Worm (Caenorhabditis elegans) whole organism, L1 larva: Measurements from ENCODE around the gene F32D8.12.

Experiments
- C16A3.4 ChIP-seq: fragments of 150-350 bp; optimal IDR thresholded peaks from 2 replicates; lab custom pipeline; 2014; ENCODE audit warnings: missing biosample characterization, missing genetic modification characterization
- C34B4.2 ChIP-seq: sonication (generic microtip); optimal IDR thresholded peaks from 2 replicates; lab custom pipeline; 2017; ENCODE audit warnings: mild to moderate bottlenecking, missing genetic modification characterization, missing compliant biosample characterization
- aha-1 ChIP-seq: fragments of 150-350 bp; optimal IDR thresholded peaks from 2 replicates; lab custom pipeline; 2014; ENCODE audit warnings: missing biosample characterization, missing genetic modification characterization
- ceh-82 ChIP-seq, 3 experiments: fragments of 150-350 bp in 1 of 3; sonication (generic microtip) in 2 of 3; optimal IDR thresholded peaks; 2 replicates each; lab custom pipeline; 2014 to 2017; ENCODE audit warnings: missing biosample characterization in 3 of 3, missing genetic modification characterization in 3 of 3
- ceh-88 ChIP-seq: fragments of 200-800 bp; sonication (Bioruptor generic); IDR thresholded peaks from 2 replicates; pipeline ENCODE4 v1.3.6; 2022; ENCODE audit warnings: missing genetic modification characterization, missing compliant biosample characterization
- ceh-90 ChIP-seq: sonication (generic microtip); optimal IDR thresholded peaks from 2 replicates; lab custom pipeline; 2016; ENCODE audit warnings: missing genetic modification characterization, missing compliant biosample characterization
- dsc-1 ChIP-seq: sonication (generic microtip); optimal IDR thresholded peaks from 2 replicates; lab custom pipeline; 2016; ENCODE audit warnings: mild to moderate bottlenecking, missing genetic modification characterization, missing compliant biosample characterization
- egl-13 ChIP-seq: sonication (generic microtip); optimal IDR thresholded peaks from 2 replicates; lab custom pipeline; 2016; ENCODE audit warnings: missing genotype, missing genetic modification reagents, missing genetic modification characterization, missing compliant biosample characterization
- egl-27 ChIP-seq, 2 experiments: fragments of 150-350 bp in 1 of 2; sonication (generic microtip); optimal IDR thresholded peaks; 3 replicates each; lab custom pipeline; 2017 to 2018; ENCODE audit warnings: missing biosample characterization in 2 of 2, missing genetic modification characterization in 2 of 2, missing genetic modification reagents in 2 of 2
- elt-2 ChIP-seq: sonication (generic microtip); optimal IDR thresholded peaks from 2 replicates; lab custom pipeline; 2016; ENCODE audit warnings: missing genetic modification characterization, mild to moderate bottlenecking, inconsistent platforms, missing compliant biosample characterization, missing genetic modification reagents
- fkh-4 ChIP-seq: sonication (generic microtip); optimal IDR thresholded peaks from 2 replicates; lab custom pipeline; 2016; ENCODE audit warnings: missing compliant biosample characterization, missing genetic modification characterization, borderline replicate concordance
- fkh-8 ChIP-seq: sonication (generic microtip); optimal IDR thresholded peaks from 2 replicates; lab custom pipeline; 2016; ENCODE audit warnings: mild to moderate bottlenecking, missing genetic modification characterization, missing compliant biosample characterization
- hlh-17 ChIP-seq: fragments of 200-800 bp; sonication (Bioruptor generic); optimal IDR thresholded peaks from 2 replicates; lab custom pipeline; 2018; ENCODE audit warnings: missing genetic modification characterization, mild to moderate bottlenecking, missing compliant biosample characterization, moderate library complexity, borderline replicate concordance
- hlh-4 ChIP-seq: sonication (generic microtip); optimal IDR thresholded peaks from 2 replicates; lab custom pipeline; 2016; ENCODE audit warnings: mild to moderate bottlenecking, missing genetic modification characterization, missing compliant biosample characterization
- irx-1 ChIP-seq: sonication (generic microtip); optimal IDR thresholded peaks from 2 replicates; lab custom pipeline; 2016; ENCODE audit warnings: missing genetic modification characterization, missing compliant biosample characterization
- isw-1 ChIP-seq: fragments of 200-800 bp; sonication (Bioruptor generic); IDR thresholded peaks from 2 replicates; pipeline ENCODE4 v1.3.6; 2022; ENCODE audit warnings: missing genetic modification characterization, missing compliant biosample characterization
- jun-1 ChIP-seq: fragments of 150-350 bp; optimal IDR thresholded peaks from 2 replicates; lab custom pipeline; 2014; ENCODE audit warnings: missing biosample characterization, missing genetic modification reagents, missing genetic modification characterization
- lin-14 ChIP-seq: fragments of 200-800 bp; sonication (Bioruptor generic); optimal IDR thresholded peaks from 2 replicates; lab custom pipeline; 2018; ENCODE audit warnings: mild to moderate bottlenecking, missing genetic modification characterization, moderate library complexity, missing compliant biosample characterization
- lin-15B ChIP-seq: fragments of 150-350 bp; sonication (generic microtip); optimal IDR thresholded peaks from 3 replicates; lab custom pipeline; 2014; ENCODE audit warnings: missing biosample characterization, missing genetic modification characterization
- lir-3 ChIP-seq: sonication (generic microtip); optimal IDR thresholded peaks from 2 replicates; lab custom pipeline; 2016; ENCODE audit warnings: mild to moderate bottlenecking, missing genetic modification characterization, moderate library complexity, missing compliant biosample characterization; ENCODE audit not compliant: poor library complexity
- mdl-1 ChIP-seq, 2 experiments: fragments of 150-350 bp; optimal IDR thresholded peaks; 2 replicates each; lab custom pipeline; 2014 to 2017; ENCODE audit warnings: missing biosample characterization in 2 of 2, missing genetic modification characterization in 2 of 2, inconsistent platforms in 1 of 2
- mef-2 ChIP-seq: fragments of 150-350 bp; optimal IDR thresholded peaks from 2 replicates; lab custom pipeline; 2014; ENCODE audit warnings: missing biosample characterization, missing genetic modification characterization
- mep-1 ChIP-seq: fragments of 150-350 bp; optimal IDR thresholded peaks from 2 replicates; lab custom pipeline; 2014; ENCODE audit warnings: missing biosample characterization, missing genetic modification characterization
- nhr-11 ChIP-seq: fragments of 150-350 bp; optimal IDR thresholded peaks from 2 replicates; lab custom pipeline; 2014; ENCODE audit warnings: missing biosample characterization, missing genetic modification characterization
- nhr-12 ChIP-seq: sonication (generic microtip); optimal IDR thresholded peaks from 2 replicates; lab custom pipeline; 2017; ENCODE audit warnings: missing biosample characterization, missing genetic modification characterization
- nhr-20 ChIP-seq: sonication (generic microtip); optimal IDR thresholded peaks from 2 replicates; lab custom pipeline; 2016; ENCODE audit warnings: mild to moderate bottlenecking, missing genetic modification characterization, missing compliant biosample characterization
- nhr-237 ChIP-seq: fragments of 150-350 bp; optimal IDR thresholded peaks from 2 replicates; lab custom pipeline; 2014; ENCODE audit warnings: missing biosample characterization, missing genetic modification characterization
- nhr-71 ChIP-seq: sonication (generic microtip); optimal IDR thresholded peaks from 2 replicates; lab custom pipeline; 2016; ENCODE audit warnings: mild to moderate bottlenecking, missing genetic modification characterization, moderate library complexity, missing compliant biosample characterization
- nhr-77 ChIP-seq: fragments of 150-350 bp; optimal IDR thresholded peaks from 2 replicates; lab custom pipeline; 2014; ENCODE audit warnings: missing biosample characterization, missing genetic modification characterization
- nhr-84 ChIP-seq: sonication (generic microtip); optimal IDR thresholded peaks from 2 replicates; lab custom pipeline; 2017; ENCODE audit warnings: missing biosample characterization, missing genetic modification characterization
- nhr-85 ChIP-seq: sonication (generic microtip); peaks from one replicate; lab custom pipeline; 2016; ENCODE audit warnings: missing genetic modification characterization, inconsistent platforms, missing compliant biosample characterization
- pag-3 ChIP-seq: sonication (generic microtip); optimal IDR thresholded peaks from 2 replicates; lab custom pipeline; 2017; ENCODE audit warnings: missing genetic modification characterization, mild to moderate bottlenecking, missing compliant biosample characterization, antibody characterized with exemption, borderline replicate concordance; ENCODE audit not compliant: insufficient read depth
- pqm-1 ChIP-seq: sonication (generic microtip); optimal IDR thresholded peaks from 3 replicates; lab custom pipeline; 2017; ENCODE audit warnings: missing biosample characterization, missing genetic modification characterization
- sox-4 ChIP-seq: sonication (generic microtip); optimal IDR thresholded peaks from 2 replicates; lab custom pipeline; 2016; ENCODE audit warnings: missing genetic modification characterization, missing compliant biosample characterization
- sup-37 ChIP-seq: fragments of 200-800 bp; sonication (Bioruptor generic); optimal IDR thresholded peaks from 2 replicates; lab custom pipeline; 2018; ENCODE audit warnings: mild to moderate bottlenecking, missing genetic modification characterization, missing compliant biosample characterization
- swsn-7 ChIP-seq: sonication (generic microtip); optimal IDR thresholded peaks from 2 replicates; lab custom pipeline; 2016; ENCODE audit warnings: missing genetic modification characterization, missing compliant biosample characterization
- tlp-1 ChIP-seq: fragments of 150-350 bp; optimal IDR thresholded peaks from 2 replicates; lab custom pipeline; 2014; ENCODE audit warnings: missing biosample characterization, missing genetic modification characterization
- unc-130 ChIP-seq: fragments of 150-350 bp; optimal IDR thresholded peaks from 2 replicates; lab custom pipeline; 2017; ENCODE audit warnings: missing biosample characterization, missing genetic modification characterization, inconsistent platforms
- unc-62 ChIP-seq: fragments of 150-350 bp; optimal IDR thresholded peaks from 2 replicates; lab custom pipeline; 2014; ENCODE audit warnings: missing biosample characterization, missing genetic modification reagents, missing genetic modification characterization
- unc-86 ChIP-seq: sonication (generic microtip); optimal IDR thresholded peaks from 2 replicates; lab custom pipeline; 2016; ENCODE audit warnings: missing genetic modification characterization, missing compliant biosample characterization
- unc-98 ChIP-seq: fragments of 200-800 bp; sonication (Bioruptor generic); IDR thresholded peaks from 2 replicates; pipeline ENCODE4 v1.3.6; 2022; ENCODE audit warnings: missing genetic modification characterization, missing compliant biosample characterization
- zag-1 ChIP-seq: fragments of 150-350 bp; optimal IDR thresholded peaks from 2 replicates; lab custom pipeline; 2014; ENCODE audit warnings: missing biosample characterization, missing genetic modification characterization
- ztf-4 ChIP-seq: fragments of 150-350 bp; optimal IDR thresholded peaks from 2 replicates; lab custom pipeline; 2014; ENCODE audit warnings: missing biosample characterization, missing genetic modification characterization

The F32D8.12 gene

DNA sequence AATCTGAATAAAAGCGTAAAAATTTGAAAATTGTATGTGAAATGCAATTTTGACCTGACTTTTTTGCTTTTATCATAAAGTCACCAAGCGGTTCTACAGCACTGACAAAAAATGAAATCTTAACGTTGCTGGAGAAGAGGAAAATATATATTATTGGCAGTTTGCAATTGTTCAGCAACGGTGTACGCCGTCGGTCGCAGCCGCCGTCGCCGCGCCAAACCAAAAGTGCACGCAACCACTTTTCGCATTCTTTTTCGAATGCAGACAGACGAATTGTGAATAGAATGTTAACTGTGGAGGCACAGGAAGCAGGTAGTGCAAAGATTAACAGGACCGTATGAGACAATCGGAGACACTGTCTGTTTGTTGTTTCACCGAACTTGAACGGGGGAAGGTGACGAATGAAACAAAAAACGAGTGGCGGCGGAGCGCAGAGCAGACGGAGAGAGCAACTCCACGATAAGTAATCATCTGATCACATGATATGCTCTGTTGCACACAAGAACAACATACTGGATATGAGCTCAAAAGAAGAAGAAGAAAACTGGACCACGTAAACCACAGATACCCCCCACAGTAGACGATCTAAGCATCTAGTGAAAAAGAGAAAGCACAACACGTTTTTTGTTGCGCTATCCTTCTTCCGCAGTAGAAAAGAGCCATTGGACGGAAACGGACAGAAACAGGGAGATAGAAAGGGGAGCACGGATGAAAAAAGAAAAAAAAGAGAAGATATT lies 33.8 kb downstream of the F32D8.12 start (continued):
- TF ChIP-seq aha-1 (tag; lab: Kevin White, UChicago) (no peak), irx-1 (tag; lab: Kevin White, UChicago) (no peak), zag-1 (tag; lab: Kevin White, UChicago) (no peak), nhr-11 (tag; lab: Kevin White, UChicago) (no peak), fkh-4 (tag; lab: Kevin White, UChicago) (no peak), C34B4.2 (no peak), unc-98 (GFP tag; lab: Robert Waterston, UW) (no peak), lin-14 (GFP tag; lab: Kevin White, UChicago) (peak; percentile 77), swsn-7 (tag; lab: Kevin White, UChicago) (no peak), unc-130 (tag; lab: Kevin White, UChicago) (no peak), tlp-1 (tag; lab: Kevin White, UChicago) (no peak), pag-3 (no peak), C16A3.4 (tag; lab: Kevin White, UChicago) (no peak), egl-27 (tag; optimal IDR thresholded peaks at IDR 0.05; lab: Kevin White, UChicago) (no peak), mep-1 (tag; lab: Kevin White, UChicago) (no peak), jun-1 (peak; percentile 40), ceh-88 (GFP tag; lab: Robert Waterston, UW) (no peak), nhr-71 (tag; lab: Kevin White, UChicago) (peak; percentile 45), nhr-237 (tag; lab: Kevin White, UChicago) (no peak), sup-37 (GFP tag; lab: Kevin White, UChicago) (no peak), mdl-1 (tag; optimal IDR thresholded peaks at IDR 0.05; lab: Kevin White, UChicago) (no peak), fkh-8 (tag; lab: Kevin White, UChicago) (peak; percentile 21), nhr-85 (tag; lab: Kevin White, UChicago) (peak; percentile 55), hlh-17 (no peak), dsc-1 (tag; lab: Kevin White, UChicago) (no peak), lin-15B (tag; lab: Kevin White, UChicago) (no peak), nhr-84 (no peak), unc-62 (GFP tag; lab: Kevin White, UChicago) (no peak), ztf-4 (tag; lab: Kevin White, UChicago) (no peak), nhr-77 (tag; lab: Kevin White, UChicago) (peak; percentile 53), hlh-4 (tag; lab: Kevin White, UChicago) (no peak), nhr-12 (tag; lab: Kevin White, UChicago) (no peak), sox-4 (tag; lab: Kevin White, UChicago) (no peak), pqm-1 (tag; lab: Kevin White, UChicago) (no peak), lir-3 (tag; lab: Kevin White, UChicago) (no peak), isw-1 (GFP tag; lab: Robert Waterston, UW) (no peak), unc-86 (tag; lab: Kevin White, UChicago) (no peak), ceh-82 (tag; optimal IDR thresholded peaks at IDR 0.05; lab: Kevin White, UChicago) (peak in 1 of 3 experiments; percentile 15), egl-13 (no peak), ceh-90 (tag; lab: Kevin White, UChicago) (no peak), mef-2 (tag; lab: Kevin White, UChicago) (no peak)
- TF ChIP-seq, all 84 proteins: peak for 17

ce11 chrV:10855363-10855762 lies 35.5 kb downstream of the F32D8.12 start:
- no peak for TF ChIP-seq nhr-71 (tag; lab: Kevin White, UChicago)
- TF ChIP-seq isw-1 (GFP tag; lab: Robert Waterston, UW): no peak
- TF ChIP-seq nhr-20 (tag; lab: Kevin White, UChicago): peak; percentile 24
- TF ChIP-seq lin-14 (GFP tag; lab: Kevin White, UChicago): peak; percentile 6
- peak; percentile 63 for TF ChIP-seq elt-2 (tag; lab: Kevin White, UChicago)
- peak; percentile 10 for TF ChIP-seq pqm-1 (tag; lab: Kevin White, UChicago)
